Worm (Caenorhabditis elegans) whole organism, young adult: ENCODE data around the gene srd-45.

Source experiments
- F10E7.11 ChIP-seq: sonication (generic microtip); optimal IDR thresholded peaks from 2 replicates; lab custom pipeline; 2017; ENCODE audit warnings: mild to moderate bottlenecking, missing genetic modification characterization, moderate library complexity, missing compliant biosample characterization
- F37B4.10 ChIP-seq: fragments of 200-800 bp; sonication (Bioruptor generic); IDR thresholded peaks from 2 replicates; pipeline ENCODE4 v1.3.6; 2022; ENCODE audit warnings: missing genetic modification characterization, missing compliant biosample characterization
- F49E8.2 ChIP-seq: sonication (generic microtip); optimal IDR thresholded peaks from 3 replicates; lab custom pipeline; 2017; ENCODE audit warnings: missing genetic modification characterization, mild to moderate bottlenecking, missing compliant biosample characterization, antibody characterized with exemption, moderate library complexity; ENCODE audit not compliant: insufficient read depth
- F55B11.4 ChIP-seq: sonication (generic microtip); optimal IDR thresholded peaks from 2 replicates; lab custom pipeline; 2016; ENCODE audit warnings: missing compliant biosample characterization, missing genetic modification characterization, borderline replicate concordance; ENCODE audit not compliant: insufficient read depth
- K11D2.4 ChIP-seq: fragments of 200-800 bp; sonication (Bioruptor generic); IDR thresholded peaks from 2 replicates; pipeline ENCODE4 v1.3.6; 2022; ENCODE audit warnings: missing genetic modification reagents, missing genetic modification characterization, missing compliant biosample characterization
- K12H6.12 ChIP-seq: fragments of 200-800 bp; sonication (Bioruptor generic); optimal IDR thresholded peaks from 2 replicates; lab custom pipeline; 2018; ENCODE audit warnings: mild to moderate bottlenecking, missing genetic modification characterization, missing compliant biosample characterization
- T26A5.8 ChIP-seq: sonication (generic microtip); optimal IDR thresholded peaks from 2 replicates; lab custom pipeline; 2016; ENCODE audit warnings: missing genetic modification characterization, missing compliant biosample characterization
- Y53F4B.3 ChIP-seq: fragments of 200-800 bp; sonication (Bioruptor generic); IDR thresholded peaks from 2 replicates; pipeline ENCODE4 v1.3.6; 2022; ENCODE audit warnings: missing genetic modification reagents, missing genetic modification characterization, missing compliant biosample characterization
- Y53G8AR.9 ChIP-seq: fragments of 200-800 bp; sonication (Bioruptor generic); conservative IDR thresholded peaks from 2 replicates; pipeline ENCODE4 v1.3.6; 2022; ENCODE audit warnings: missing genetic modification reagents, missing genetic modification characterization, missing compliant biosample characterization
- Y79H2A.3 ChIP-seq: fragments of 200-800 bp; sonication (Bioruptor generic); conservative IDR thresholded peaks from 2 replicates; pipeline ENCODE4 v1.3.6; 2022; ENCODE audit warnings: missing genetic modification reagents, missing genetic modification characterization, missing compliant biosample characterization
- Y95B8A.8 ChIP-seq: fragments of 200-800 bp; sonication (Bioruptor generic); IDR thresholded peaks from 2 replicates; pipeline ENCODE4 v1.3.6; 2022; ENCODE audit warnings: missing genetic modification reagents, missing genetic modification characterization, missing compliant biosample characterization
- ZK185.1 ChIP-seq: sonication (generic microtip); optimal IDR thresholded peaks from 2 replicates; lab custom pipeline; 2016; ENCODE audit warnings: mild to moderate bottlenecking, missing genetic modification characterization, missing compliant biosample characterization; ENCODE audit not compliant: poor library complexity, severe bottlenecking
- ama-1 ChIP-seq, 3 experiments: fragments of 150-350 bp in 1 of 3; sonication (generic microtip) in 2 of 3; optimal IDR thresholded peaks; 2 replicates each; lab custom pipeline; 2014 to 2018; ENCODE audit warnings: missing biosample characterization in 2 of 3, missing genetic modification characterization in 2 of 3, missing genetic modification reagents in 2 of 3
- aptf-3 ChIP-seq: fragments of 200-800 bp; sonication (Bioruptor generic); IDR thresholded peaks from 2 replicates; pipeline ENCODE4 v1.3.6; 2022; ENCODE audit warnings: missing genetic modification characterization, missing compliant biosample characterization
- atf-7 ChIP-seq: sonication (generic microtip); optimal IDR thresholded peaks from 2 replicates; lab custom pipeline; 2017; ENCODE audit warnings: mild to moderate bottlenecking, missing genetic modification characterization, missing compliant biosample characterization
- bed-1 ChIP-seq: fragments of 200-800 bp; sonication (Bioruptor generic); IDR thresholded peaks from 2 replicates; pipeline ENCODE4 v1.3.6; 2022; ENCODE audit warnings: missing genetic modification reagents, missing genetic modification characterization, missing compliant biosample characterization
- ceh-27 ChIP-seq: fragments of 200-800 bp; sonication (Bioruptor generic); optimal IDR thresholded peaks from 2 replicates; lab custom pipeline; 2018; ENCODE audit warnings: mild to moderate bottlenecking, missing genetic modification characterization, moderate library complexity, missing compliant biosample characterization
- ceh-58 ChIP-seq: fragments of 200-800 bp; sonication (Bioruptor generic); IDR thresholded peaks from 2 replicates; pipeline ENCODE4 v1.3.6; 2022; ENCODE audit warnings: missing genetic modification characterization, missing compliant biosample characterization
- ceh-79 ChIP-seq: sonication (generic microtip); optimal IDR thresholded peaks from 2 replicates; lab custom pipeline; 2017; ENCODE audit warnings: mild to moderate bottlenecking, missing genetic modification characterization, missing compliant biosample characterization
- dox-1 ChIP-seq: fragments of 200-800 bp; sonication (Bioruptor generic); IDR thresholded peaks from 2 replicates; pipeline ENCODE4 v1.3.6; 2022; ENCODE audit warnings: missing genetic modification reagents, missing genetic modification characterization, missing compliant biosample characterization
- dpl-1 ChIP-seq: fragments of 150-350 bp; optimal IDR thresholded peaks from 2 replicates; lab custom pipeline; 2014; ENCODE audit warnings: missing biosample characterization, missing genetic modification reagents, missing genetic modification characterization
- efl-1 ChIP-seq: fragments of 150-350 bp; optimal IDR thresholded peaks from 2 replicates; lab custom pipeline; 2014; ENCODE audit warnings: missing biosample characterization, missing genetic modification reagents, missing genetic modification characterization
- ekl-4 ChIP-seq: fragments of 200-800 bp; sonication (Bioruptor generic); IDR thresholded peaks from 2 replicates; pipeline ENCODE4 v1.3.6; 2022; ENCODE audit warnings: missing genetic modification reagents, missing genetic modification characterization, missing compliant biosample characterization
- fkh-3 ChIP-seq: sonication (generic microtip); optimal IDR thresholded peaks from 2 replicates; lab custom pipeline; 2016; ENCODE audit warnings: mild to moderate bottlenecking, missing genetic modification characterization, missing compliant biosample characterization
- gei-17 ChIP-seq: fragments of 200-800 bp; sonication (Bioruptor generic); optimal IDR thresholded peaks from 2 replicates; lab custom pipeline; 2018; ENCODE audit warnings: mild to moderate bottlenecking, missing genetic modification characterization, missing compliant biosample characterization
- hlh-12 ChIP-seq: sonication (generic microtip); optimal IDR thresholded peaks from 2 replicates; lab custom pipeline; 2016; ENCODE audit warnings: missing genetic modification characterization, missing compliant biosample characterization
- hrde-1 ChIP-seq: sonication (generic microtip); optimal IDR thresholded peaks from 2 replicates; lab custom pipeline; 2016; ENCODE audit warnings: missing genetic modification characterization, mild to moderate bottlenecking, missing compliant biosample characterization, moderate library complexity, missing genotype, missing genetic modification reagents, borderline replicate concordance
- lsl-1 ChIP-seq: fragments of 200-800 bp; sonication (Bioruptor generic); optimal IDR thresholded peaks from 2 replicates; lab custom pipeline; 2018; ENCODE audit warnings: mild to moderate bottlenecking, missing genetic modification characterization, moderate library complexity, missing compliant biosample characterization
- madf-3 ChIP-seq: fragments of 200-800 bp; sonication (Bioruptor generic); IDR thresholded peaks from 2 replicates; pipeline ENCODE4 v1.3.6; 2022; ENCODE audit warnings: missing genetic modification reagents, missing genetic modification characterization, missing compliant biosample characterization
- madf-6 ChIP-seq: fragments of 200-800 bp; sonication (Bioruptor generic); IDR thresholded peaks from 2 replicates; pipeline ENCODE4 v1.3.6; 2022; ENCODE audit warnings: missing genetic modification reagents, missing genetic modification characterization, missing compliant biosample characterization
- madf-8 ChIP-seq: fragments of 200-800 bp; sonication (Bioruptor generic); conservative IDR thresholded peaks from 2 replicates; pipeline ENCODE4 v1.3.6; 2022; ENCODE audit warnings: missing genetic modification reagents, missing genetic modification characterization, missing compliant biosample characterization
- mcd-1 ChIP-seq: fragments of 200-800 bp; sonication (Bioruptor generic); IDR thresholded peaks from 2 replicates; pipeline ENCODE4 v1.3.6; 2022; ENCODE audit warnings: missing genetic modification reagents, missing genetic modification characterization, missing compliant biosample characterization
- nhr-120 ChIP-seq: fragments of 200-800 bp; sonication (Bioruptor generic); IDR thresholded peaks from 2 replicates; pipeline ENCODE4 v1.3.6; 2022; ENCODE audit warnings: missing genetic modification characterization, missing compliant biosample characterization
- pbrm-1 ChIP-seq: fragments of 200-800 bp; sonication (Bioruptor generic); IDR thresholded peaks from 2 replicates; pipeline ENCODE4 v1.3.6; 2022; ENCODE audit warnings: missing genetic modification reagents, missing genetic modification characterization, missing compliant biosample characterization
- pha-4 ChIP-seq: fragments of 150-350 bp; sonication (generic microtip); optimal IDR thresholded peaks from 2 replicates; lab custom pipeline; 2014; ENCODE audit warnings: missing biosample characterization, missing genetic modification reagents, missing genetic modification characterization
- sdz-38 ChIP-seq: sonication (generic microtip); optimal IDR thresholded peaks from 2 replicates; lab custom pipeline; 2016; ENCODE audit warnings: missing genotype, missing genetic modification characterization, missing compliant biosample characterization
- sea-2 ChIP-seq: fragments of 200-800 bp; sonication (Bioruptor generic); IDR thresholded peaks from 2 replicates; pipeline ENCODE4 v1.3.6; 2022; ENCODE audit warnings: missing genetic modification characterization, missing compliant biosample characterization
- snpc-3.4 ChIP-seq: sonication (generic microtip); optimal IDR thresholded peaks from 2 replicates; lab custom pipeline; 2017; ENCODE audit warnings: missing genetic modification characterization, mild to moderate bottlenecking, missing compliant biosample characterization, antibody characterized with exemption, moderate library complexity, missing genotype, missing genetic modification reagents
- sptf-2 ChIP-seq: fragments of 200-800 bp; sonication (Bioruptor generic); optimal IDR thresholded peaks from 2 replicates; lab custom pipeline; 2018; ENCODE audit warnings: mild to moderate bottlenecking, missing genetic modification characterization, missing compliant biosample characterization
- tbx-9 ChIP-seq: sonication (generic microtip); optimal IDR thresholded peaks from 2 replicates; lab custom pipeline; 2016; ENCODE audit warnings: borderline replicate concordance, missing genetic modification characterization, inconsistent platforms, missing compliant biosample characterization
- unc-130 ChIP-seq: sonication (generic microtip); optimal IDR thresholded peaks from 2 replicates; lab custom pipeline; 2016; ENCODE audit warnings: missing genetic modification reagents, missing genetic modification characterization, missing compliant biosample characterization
- unc-62 ChIP-seq: fragments of 150-350 bp; optimal IDR thresholded peaks from 2 replicates; lab custom pipeline; 2014; ENCODE audit warnings: missing biosample characterization, missing genetic modification reagents, missing genetic modification characterization
- xnd-1 ChIP-seq: sonication (generic microtip); optimal IDR thresholded peaks from 2 replicates; lab custom pipeline; 2016; ENCODE audit warnings: missing genotype, missing genetic modification reagents, missing genetic modification characterization, missing compliant biosample characterization
- zfh-2 ChIP-seq: fragments of 200-800 bp; sonication (Bioruptor generic); conservative IDR thresholded peaks from 2 replicates; pipeline ENCODE4 v1.3.6; 2022; ENCODE audit warnings: missing genetic modification reagents, missing genetic modification characterization, missing compliant biosample characterization
- zim-3 ChIP-seq: sonication (generic microtip); optimal IDR thresholded peaks from 2 replicates; lab custom pipeline; 2017; ENCODE audit warnings: mild to moderate bottlenecking, missing genetic modification characterization, moderate library complexity, missing compliant biosample characterization
- ztf-6 ChIP-seq: fragments of 200-800 bp; sonication (Bioruptor generic); IDR thresholded peaks from 2 replicates; pipeline ENCODE4 v1.3.6; 2022; ENCODE audit warnings: missing genetic modification reagents, missing genetic modification characterization, missing compliant biosample characterization

Gene srd-45

DNA sequence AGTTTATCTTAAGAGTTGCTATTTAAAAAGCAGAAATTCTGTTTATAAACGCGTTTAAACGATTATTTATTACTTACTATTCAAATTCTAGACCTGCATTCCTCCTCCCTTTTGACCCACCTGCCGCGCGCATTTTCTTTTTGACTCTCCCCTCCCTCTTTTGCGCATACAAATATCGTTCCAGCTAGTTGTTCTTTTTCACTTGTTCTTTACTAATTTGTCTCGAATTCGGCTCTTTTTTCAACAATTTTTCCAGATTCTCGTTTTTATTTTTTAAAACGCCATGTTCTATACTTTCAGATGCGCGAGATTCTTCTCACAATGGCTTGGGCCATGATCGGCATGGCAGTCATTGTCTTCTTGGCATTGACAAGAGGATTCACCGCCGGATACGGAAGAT, 36.6 kb downstream of the srd-45 start, which contains the start of gene F19H6.4:
Gene F19H6.4, plus strand, starts transcription at position 301 of the 400 bp plus-strand sequence.
- TF ChIP-seq madf-8: 0 out of 2 replicates have a peak, but pooled peaks have one; percentile 15
- TF ChIP-seq madf-3 (GFP tag; lab: Robert Waterston, UW): no peak
- TF ChIP-seq fkh-3 (tag; lab: Kevin White, UChicago): no peak
- TF ChIP-seq efl-1 (GFP tag; lab: Kevin White, UChicago): peak; percentile 42
- no peak for TF ChIP-seq lsl-1 (GFP tag; lab: Kevin White, UChicago)
- no peak for TF ChIP-seq sdz-38 (tag; lab: Kevin White, UChicago)
- peak; percentile 61; the same call in 1 of the 2 replicates for TF ChIP-seq madf-6 (GFP tag; lab: Robert Waterston, UW)
- TF ChIP-seq, all 124 proteins: peak for 3

DNA sequence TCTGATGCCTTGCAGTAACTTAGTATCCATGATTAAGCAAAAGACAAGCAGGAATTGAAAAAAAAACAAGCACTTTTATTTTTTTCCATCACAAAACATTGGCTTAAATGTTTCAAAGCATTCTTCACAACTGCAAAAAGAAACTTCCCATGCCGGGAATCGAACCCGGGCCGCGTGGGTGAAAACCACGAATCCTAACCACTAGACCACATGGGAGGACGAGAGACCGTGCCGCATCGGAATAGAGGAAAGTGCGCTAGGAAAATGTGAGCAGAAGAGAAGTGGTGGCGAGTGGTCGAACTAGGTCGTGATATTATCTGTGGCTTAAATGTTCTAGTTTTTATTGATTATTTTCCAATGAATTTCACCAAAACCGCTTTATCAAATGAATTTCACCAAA, 38.7 kb downstream of the srd-45 start:
- TF ChIP-seq Y79H2A.3 (no peak), bed-1 (no peak), ceh-27 (GFP tag; lab: Kevin White, UChicago) (peak; percentile 75), ekl-4 (peak; percentile 41; the same call in 1 of the 2 replicates), zfh-2 (0 out of 2 replicates have a peak, but pooled peaks have one; percentile 31), ceh-79 (no peak), sptf-2 (GFP tag; lab: Kevin White, UChicago) (no peak), fkh-3 (tag; lab: Kevin White, UChicago) (no peak), sdz-38 (tag; lab: Kevin White, UChicago) (no peak), ZK185.1 (peak; percentile 67), Y95B8A.8 (0 out of 2 replicates have a peak, but pooled peaks have one; percentile 55), mcd-1 (GFP tag; lab: Robert Waterston, UW) (peak; percentile 54), gei-17 (GFP tag; lab: Kevin White, UChicago) (peak; percentile 59), F55B11.4 (no peak), pha-4 (tag; lab: Kevin White, UChicago) (no peak), dox-1 (GFP tag; lab: Robert Waterston, UW) (peak; percentile 87), hlh-12 (no peak), K11D2.4 (GFP tag; lab: Robert Waterston, UW) (0 out of 2 replicates have a peak, but pooled peaks have one; percentile 20), nhr-120 (no peak), Y53F4B.3 (GFP tag; lab: Robert Waterston, UW) (peak; percentile 46; the same call in 1 of the 2 replicates), ztf-6 (GFP tag; lab: Robert Waterston, UW) (no peak), Y53G8AR.9 (GFP tag; lab: Robert Waterston, UW) (no peak), ama-1 (optimal IDR thresholded peaks at IDR 0.05; lab: Kevin White, UChicago) (no peak), ama-1 (GFP tag; optimal IDR thresholded peaks at IDR 0.05; lab: Kevin White, UChicago) (peak in 1 of 2 experiments; percentile 48), xnd-1 (tag; lab: Kevin White, UChicago) (no peak), F10E7.11 (tag; lab: Kevin White, UChicago) (no peak), T26A5.8 (tag; lab: Kevin White, UChicago) (peak; percentile 6), unc-130 (GFP tag; lab: Kevin White, UChicago) (no peak), zim-3 (tag; lab: Kevin White, UChicago) (no peak), hrde-1 (no peak), ceh-58 (no peak), aptf-3 (GFP tag; lab: Robert Waterston, UW) (no peak), pbrm-1 (GFP tag; lab: Robert Waterston, UW) (peak; percentile 78; the same call in 1 of the 2 replicates), sea-2 (GFP tag; lab: Robert Waterston, UW) (no peak), dpl-1 (GFP tag; lab: Kevin White, UChicago) (no peak), F49E8.2 (tag; lab: Kevin White, UChicago) (no peak), K12H6.12 (tag; lab: Kevin White, UChicago) (peak; percentile 38), tbx-9 (no peak), snpc-3.4 (tag; lab: Kevin White, UChicago) (no peak), unc-62 (GFP tag; lab: Kevin White, UChicago) (no peak), atf-7 (tag; lab: Kevin White, UChicago) (no peak), F37B4.10 (GFP tag; lab: Robert Waterston, UW) (no peak)
